Worm (Caenorhabditis elegans) whole organism, L3 larva: ENCODE results near the gene F10C1.1.

Source experiments
- R02D3.7 ChIP-seq: fragments of 150-350 bp; optimal IDR thresholded peaks from 2 replicates; lab custom pipeline; 2014; ENCODE audit warnings: missing biosample characterization, missing genetic modification characterization
- ZK546.5 ChIP-seq: sonication (generic microtip); optimal IDR thresholded peaks from 2 replicates; lab custom pipeline; 2017; ENCODE audit warnings: missing biosample characterization, missing genetic modification characterization
- aly-2 ChIP-seq: fragments of 150-350 bp; optimal IDR thresholded peaks from 2 replicates; lab custom pipeline; 2014; ENCODE audit warnings: missing biosample characterization, missing genetic modification characterization
- ama-1 ChIP-seq: fragments of 150-350 bp; optimal IDR thresholded peaks from 2 replicates; lab custom pipeline; 2018
- ceh-16 ChIP-seq: sonication (generic microtip); optimal IDR thresholded peaks from 2 replicates; lab custom pipeline; 2017; ENCODE audit warnings: missing biosample characterization, missing genetic modification characterization
- ceh-28 ChIP-seq: fragments of 150-350 bp; optimal IDR thresholded peaks from 2 replicates; lab custom pipeline; 2014; ENCODE audit warnings: missing biosample characterization, missing genetic modification reagents, missing genetic modification characterization
- ceh-82 ChIP-seq: fragments of 150-350 bp; optimal IDR thresholded peaks from 2 replicates; lab custom pipeline; 2014; ENCODE audit warnings: missing biosample characterization, missing genetic modification characterization
- ceh-9 ChIP-seq: sonication (generic microtip); optimal IDR thresholded peaks from 2 replicates; lab custom pipeline; 2018; ENCODE audit warnings: missing biosample characterization, missing genetic modification characterization
- egl-27 ChIP-seq: sonication (generic microtip); optimal IDR thresholded peaks from 4 replicates; lab custom pipeline; 2017; ENCODE audit warnings: missing biosample characterization, missing genetic modification reagents, missing genetic modification characterization
- egl-5 ChIP-seq: fragments of 150-350 bp; optimal IDR thresholded peaks from 2 replicates; lab custom pipeline; 2017; ENCODE audit warnings: missing biosample characterization, missing genetic modification reagents, missing genetic modification characterization, inconsistent platforms
- elt-1 ChIP-seq: fragments of 150-350 bp; optimal IDR thresholded peaks from 2 replicates; lab custom pipeline; 2014; ENCODE audit warnings: missing biosample characterization, missing genetic modification characterization
- elt-2 ChIP-seq: sonication (generic microtip); optimal IDR thresholded peaks from 2 replicates; lab custom pipeline; 2016; ENCODE audit warnings: missing genetic modification reagents, mild to moderate bottlenecking, missing genetic modification characterization, missing compliant biosample characterization
- elt-3 ChIP-seq, 3 experiments: fragments of 150-350 bp in 1 of 3; sonication (generic microtip) in 2 of 3; optimal IDR thresholded peaks; 2 replicates in 2 of 3; 4 replicates in 1 of 3; lab custom pipeline; 2014 to 2017; ENCODE audit warnings: missing biosample characterization in 3 of 3, missing genetic modification characterization in 3 of 3
- eor-1 ChIP-seq, 2 experiments: fragments of 150-350 bp; optimal IDR thresholded peaks; 2 replicates each; lab custom pipeline; 2014 to 2018; ENCODE audit warnings: missing biosample characterization in 2 of 2, missing genetic modification characterization in 2 of 2
- fkh-10 ChIP-seq: sonication (generic microtip); optimal IDR thresholded peaks from 2 replicates; lab custom pipeline; 2017; ENCODE audit warnings: missing biosample characterization, missing genetic modification reagents, missing genetic modification characterization
- fkh-2 ChIP-seq: fragments of 150-350 bp; optimal IDR thresholded peaks from 2 replicates; lab custom pipeline; 2014; ENCODE audit warnings: missing biosample characterization, missing genetic modification reagents, missing genetic modification characterization
- fos-1 ChIP-seq: fragments of 150-350 bp; optimal IDR thresholded peaks from 2 replicates; lab custom pipeline; 2014; ENCODE audit warnings: missing biosample characterization, missing genetic modification characterization
- hmg-11 ChIP-seq: sonication (generic microtip); optimal IDR thresholded peaks from 2 replicates; lab custom pipeline; 2016; ENCODE audit warnings: missing genetic modification characterization, missing compliant biosample characterization
- jun-1 ChIP-seq: fragments of 150-350 bp; optimal IDR thresholded peaks from 2 replicates; lab custom pipeline; 2014; ENCODE audit warnings: missing biosample characterization, missing genetic modification reagents, missing genetic modification characterization
- lin-15B ChIP-seq: fragments of 150-350 bp; optimal IDR thresholded peaks from 2 replicates; lab custom pipeline; 2014; ENCODE audit warnings: missing biosample characterization, missing genetic modification characterization
- lsy-12 ChIP-seq: sonication (generic microtip); optimal IDR thresholded peaks from 2 replicates; lab custom pipeline; 2016; ENCODE audit warnings: mild to moderate bottlenecking, missing genetic modification characterization, missing compliant biosample characterization
- mdl-1 ChIP-seq: fragments of 150-350 bp; optimal IDR thresholded peaks from 2 replicates; lab custom pipeline; 2014; ENCODE audit warnings: missing biosample characterization, missing genetic modification characterization
- mml-1 ChIP-seq: fragments of 150-350 bp; sonication (generic microtip); optimal IDR thresholded peaks from 3 replicates; lab custom pipeline; 2014; ENCODE audit warnings: missing biosample characterization, missing genetic modification characterization
- nfya-1 ChIP-seq: sonication (generic microtip); optimal IDR thresholded peaks from 2 replicates; lab custom pipeline; 2017; ENCODE audit warnings: missing genetic modification characterization, mild to moderate bottlenecking, missing compliant biosample characterization, antibody characterized with exemption, moderate library complexity; ENCODE audit not compliant: insufficient read depth
- nhr-11 ChIP-seq: fragments of 150-350 bp; optimal IDR thresholded peaks from 2 replicates; lab custom pipeline; 2014; ENCODE audit warnings: missing biosample characterization, missing genetic modification characterization
- nhr-12 ChIP-seq: fragments of 150-350 bp; optimal IDR thresholded peaks from 2 replicates; lab custom pipeline; 2014; ENCODE audit warnings: missing biosample characterization, missing genetic modification characterization
- nhr-23 ChIP-seq: fragments of 150-350 bp; optimal IDR thresholded peaks from 2 replicates; lab custom pipeline; 2014; ENCODE audit warnings: missing biosample characterization, missing genetic modification reagents, missing genetic modification characterization
- nhr-237 ChIP-seq: fragments of 150-350 bp; optimal IDR thresholded peaks from 2 replicates; lab custom pipeline; 2014; ENCODE audit warnings: missing biosample characterization, missing genetic modification characterization
- nhr-25 ChIP-seq: sonication (generic microtip); optimal IDR thresholded peaks from 2 replicates; lab custom pipeline; 2017; ENCODE audit warnings: missing biosample characterization, missing genetic modification characterization
- nhr-28 ChIP-seq: fragments of 150-350 bp; optimal IDR thresholded peaks from 2 replicates; lab custom pipeline; 2014; ENCODE audit warnings: missing biosample characterization, missing genetic modification characterization
- nhr-43 ChIP-seq: sonication (generic microtip); optimal IDR thresholded peaks from 2 replicates; lab custom pipeline; 2016; ENCODE audit warnings: mild to moderate bottlenecking, missing genetic modification characterization, missing compliant biosample characterization; ENCODE audit not compliant: poor library complexity, severe bottlenecking
- nhr-67 ChIP-seq: fragments of 150-350 bp; optimal IDR thresholded peaks from 2 replicates; lab custom pipeline; 2014; ENCODE audit warnings: missing biosample characterization, missing genetic modification characterization
- nhr-76 ChIP-seq: fragments of 150-350 bp; sonication (generic microtip); optimal IDR thresholded peaks from 5 replicates; lab custom pipeline; 2014; ENCODE audit warnings: missing biosample characterization, missing genetic modification characterization
- pha-4 ChIP-seq: fragments of 150-350 bp; optimal IDR thresholded peaks from 2 replicates; lab custom pipeline; 2014; ENCODE audit warnings: missing biosample characterization, missing genetic modification reagents, missing genetic modification characterization
- pqm-1 ChIP-seq: fragments of 150-350 bp; optimal IDR thresholded peaks from 2 replicates; lab custom pipeline; 2017; ENCODE audit warnings: missing biosample characterization, missing genetic modification characterization, inconsistent platforms
- sea-2 ChIP-seq: fragments of 150-350 bp; sonication (generic microtip); optimal IDR thresholded peaks from 4 replicates; lab custom pipeline; 2014; ENCODE audit warnings: missing biosample characterization, missing genetic modification reagents, missing genetic modification characterization
- skn-1 ChIP-seq: fragments of 150-350 bp; optimal IDR thresholded peaks from 2 replicates; lab custom pipeline; 2014; ENCODE audit warnings: missing biosample characterization, missing genetic modification characterization
- snpc-4 ChIP-seq: fragments of 150-350 bp; optimal IDR thresholded peaks from 2 replicates; lab custom pipeline; 2014; ENCODE audit warnings: missing biosample characterization, missing genetic modification characterization
- tbx-2 ChIP-seq: sonication (generic microtip); optimal IDR thresholded peaks from 2 replicates; lab custom pipeline; 2016; ENCODE audit warnings: mild to moderate bottlenecking, missing genetic modification characterization, missing compliant biosample characterization
- unc-39 ChIP-seq: sonication (generic microtip); optimal IDR thresholded peaks from 4 replicates; lab custom pipeline; 2017; ENCODE audit warnings: missing biosample characterization, missing genetic modification characterization
- unc-62 ChIP-seq: fragments of 150-350 bp; sonication (generic microtip); optimal IDR thresholded peaks from 4 replicates; lab custom pipeline; 2014; ENCODE audit warnings: missing biosample characterization, missing genetic modification reagents, missing genetic modification characterization
- zag-1 ChIP-seq: fragments of 150-350 bp; optimal IDR thresholded peaks from 2 replicates; lab custom pipeline; 2014; ENCODE audit warnings: missing biosample characterization, missing genetic modification characterization
- ztf-11 ChIP-seq: fragments of 150-350 bp; optimal IDR thresholded peaks from 2 replicates; lab custom pipeline; 2014; ENCODE audit warnings: missing biosample characterization, missing genetic modification characterization
- ztf-4 ChIP-seq: fragments of 150-350 bp; optimal IDR thresholded peaks from 2 replicates; lab custom pipeline; 2014; ENCODE audit warnings: missing biosample characterization, missing genetic modification characterization

Gene F10C1.1

ce11 chrII:5818298-5818697, 44.3 kb downstream of the F10C1.1 start, which contains the start of gene ZK1248.4:
ZK1248.4 (plus strand) TSS chrII:5818598.
- TF ChIP-seq egl-5, result no peak
- TF ChIP-seq unc-39 (tag; lab: Kevin White, UChicago), result no peak
- no peak for TF ChIP-seq aly-2
- no peak for TF ChIP-seq nhr-23 (tag; lab: Kevin White, UChicago)

- TF ChIP-seq pha-4 (tag; lab: Kevin White, UChicago) (no peak), snpc-4 (tag; lab: Kevin White, UChicago) (no peak), ceh-16 (no peak), nhr-43 (peak; percentile 49), nhr-237 (tag; lab: Kevin White, UChicago) (no peak), nhr-25 (tag; lab: Kevin White, UChicago) (no peak), ama-1 (lab: Kevin White, UChicago) (no peak), fkh-10 (GFP tag; lab: Kevin White, UChicago) (no peak), unc-39 (tag; lab: Kevin White, UChicago) (no peak), mdl-1 (tag; lab: Kevin White, UChicago) (no peak), lsy-12 (no peak), hmg-11 (tag; lab: Kevin White, UChicago) (no peak), nfya-1 (tag; lab: Kevin White, UChicago) (no peak), ceh-82 (tag; lab: Kevin White, UChicago) (no peak), sea-2 (GFP tag; lab: Kevin White, UChicago) (no peak), nhr-28 (tag; lab: Kevin White, UChicago) (no peak), zag-1 (no peak), fos-1 (tag; lab: Kevin White, UChicago) (no peak), tbx-2 (tag; lab: Kevin White, UChicago) (no peak), eor-1 (tag; optimal IDR thresholded peaks at IDR 0.05; lab: Kevin White, UChicago) (no peak), R02D3.7 (tag; lab: Kevin White, UChicago) (no peak), skn-1 (tag; lab: Kevin White, UChicago) (peak; percentile 16), lin-15B (tag; lab: Kevin White, UChicago) (peak; percentile 20), aly-2 (no peak), ztf-11 (tag; lab: Kevin White, UChicago) (no peak), jun-1 (tag; lab: Kevin White, UChicago) (no peak), ceh-9 (no peak), nhr-23 (tag; lab: Kevin White, UChicago) (no peak), ceh-28 (tag; lab: Kevin White, UChicago) (no peak), pqm-1 (tag; lab: Kevin White, UChicago) (peak; percentile 39), nhr-12 (no peak), egl-27 (tag; lab: Kevin White, UChicago) (no peak), egl-5 (no peak), elt-3 (tag; optimal IDR thresholded peaks at IDR 0.05; lab: Kevin White, UChicago) (no peak), elt-2 (tag; lab: Kevin White, UChicago) (peak; percentile 53), elt-1 (tag; lab: Kevin White, UChicago) (no peak), unc-62 (no peak), nhr-11 (tag; lab: Kevin White, UChicago) (no peak), nhr-76 (tag; lab: Kevin White, UChicago) (no peak), fkh-2 (tag; lab: Kevin White, UChicago) (no peak), mml-1 (tag; lab: Kevin White, UChicago) (no peak), ZK546.5 (tag; lab: Kevin White, UChicago) (no peak), nhr-67 (tag; lab: Kevin White, UChicago) (no peak), ztf-4 (no peak)
These were observed 45.6 kb downstream of the F10C1.1 start for ce11 chrII:5819655-5820054.
